Worm (Caenorhabditis elegans) whole organism, L3 larva: Measurements from ENCODE around the gene xbx-9.

Experiments used
- aly-2 ChIP-seq: fragments of 150-350 bp; optimal IDR thresholded peaks from 2 replicates; lab custom pipeline; 2014; ENCODE audit warnings: missing biosample characterization, missing genetic modification characterization
- ama-1 ChIP-seq: fragments of 150-350 bp; optimal IDR thresholded peaks from 2 replicates; lab custom pipeline; 2018
- ceh-16 ChIP-seq: sonication (generic microtip); optimal IDR thresholded peaks from 2 replicates; lab custom pipeline; 2017; ENCODE audit warnings: missing biosample characterization, missing genetic modification characterization
- ceh-28 ChIP-seq: fragments of 150-350 bp; optimal IDR thresholded peaks from 2 replicates; lab custom pipeline; 2014; ENCODE audit warnings: missing biosample characterization, missing genetic modification reagents, missing genetic modification characterization
- ceh-82 ChIP-seq: fragments of 150-350 bp; optimal IDR thresholded peaks from 2 replicates; lab custom pipeline; 2014; ENCODE audit warnings: missing biosample characterization, missing genetic modification characterization
- ceh-9 ChIP-seq: sonication (generic microtip); optimal IDR thresholded peaks from 2 replicates; lab custom pipeline; 2018; ENCODE audit warnings: missing biosample characterization, missing genetic modification characterization
- egl-27 ChIP-seq: sonication (generic microtip); optimal IDR thresholded peaks from 4 replicates; lab custom pipeline; 2017; ENCODE audit warnings: missing biosample characterization, missing genetic modification reagents, missing genetic modification characterization
- egl-5 ChIP-seq: fragments of 150-350 bp; optimal IDR thresholded peaks from 2 replicates; lab custom pipeline; 2017; ENCODE audit warnings: missing biosample characterization, missing genetic modification reagents, missing genetic modification characterization, inconsistent platforms
- elt-1 ChIP-seq: fragments of 150-350 bp; optimal IDR thresholded peaks from 2 replicates; lab custom pipeline; 2014; ENCODE audit warnings: missing biosample characterization, missing genetic modification characterization
- elt-2 ChIP-seq: sonication (generic microtip); optimal IDR thresholded peaks from 2 replicates; lab custom pipeline; 2016; ENCODE audit warnings: missing genetic modification reagents, mild to moderate bottlenecking, missing genetic modification characterization, missing compliant biosample characterization
- elt-3 ChIP-seq, 3 experiments: fragments of 150-350 bp in 1 of 3; sonication (generic microtip) in 2 of 3; optimal IDR thresholded peaks; 2 replicates in 2 of 3; 4 replicates in 1 of 3; lab custom pipeline; 2014 to 2017; ENCODE audit warnings: missing biosample characterization in 3 of 3, missing genetic modification characterization in 3 of 3
- eor-1 ChIP-seq, 2 experiments: fragments of 150-350 bp; optimal IDR thresholded peaks; 2 replicates each; lab custom pipeline; 2014 to 2018; ENCODE audit warnings: missing biosample characterization in 2 of 2, missing genetic modification characterization in 2 of 2
- fkh-2 ChIP-seq: fragments of 150-350 bp; optimal IDR thresholded peaks from 2 replicates; lab custom pipeline; 2014; ENCODE audit warnings: missing biosample characterization, missing genetic modification reagents, missing genetic modification characterization
- fos-1 ChIP-seq: fragments of 150-350 bp; optimal IDR thresholded peaks from 2 replicates; lab custom pipeline; 2014; ENCODE audit warnings: missing biosample characterization, missing genetic modification characterization
- hmg-11 ChIP-seq: sonication (generic microtip); optimal IDR thresholded peaks from 2 replicates; lab custom pipeline; 2016; ENCODE audit warnings: missing genetic modification characterization, missing compliant biosample characterization
- jun-1 ChIP-seq: fragments of 150-350 bp; optimal IDR thresholded peaks from 2 replicates; lab custom pipeline; 2014; ENCODE audit warnings: missing biosample characterization, missing genetic modification reagents, missing genetic modification characterization
- lin-15B ChIP-seq: fragments of 150-350 bp; optimal IDR thresholded peaks from 2 replicates; lab custom pipeline; 2014; ENCODE audit warnings: missing biosample characterization, missing genetic modification characterization
- mdl-1 ChIP-seq: fragments of 150-350 bp; optimal IDR thresholded peaks from 2 replicates; lab custom pipeline; 2014; ENCODE audit warnings: missing biosample characterization, missing genetic modification characterization
- mml-1 ChIP-seq: fragments of 150-350 bp; sonication (generic microtip); optimal IDR thresholded peaks from 3 replicates; lab custom pipeline; 2014; ENCODE audit warnings: missing biosample characterization, missing genetic modification characterization
- nfya-1 ChIP-seq: sonication (generic microtip); optimal IDR thresholded peaks from 2 replicates; lab custom pipeline; 2017; ENCODE audit warnings: missing genetic modification characterization, mild to moderate bottlenecking, missing compliant biosample characterization, antibody characterized with exemption, moderate library complexity; ENCODE audit not compliant: insufficient read depth
- nhr-11 ChIP-seq: fragments of 150-350 bp; optimal IDR thresholded peaks from 2 replicates; lab custom pipeline; 2014; ENCODE audit warnings: missing biosample characterization, missing genetic modification characterization
- nhr-12 ChIP-seq: fragments of 150-350 bp; optimal IDR thresholded peaks from 2 replicates; lab custom pipeline; 2014; ENCODE audit warnings: missing biosample characterization, missing genetic modification characterization
- nhr-23 ChIP-seq: fragments of 150-350 bp; optimal IDR thresholded peaks from 2 replicates; lab custom pipeline; 2014; ENCODE audit warnings: missing biosample characterization, missing genetic modification reagents, missing genetic modification characterization
- nhr-237 ChIP-seq: fragments of 150-350 bp; optimal IDR thresholded peaks from 2 replicates; lab custom pipeline; 2014; ENCODE audit warnings: missing biosample characterization, missing genetic modification characterization
- nhr-25 ChIP-seq: sonication (generic microtip); optimal IDR thresholded peaks from 2 replicates; lab custom pipeline; 2017; ENCODE audit warnings: missing biosample characterization, missing genetic modification characterization
- nhr-67 ChIP-seq: fragments of 150-350 bp; optimal IDR thresholded peaks from 2 replicates; lab custom pipeline; 2014; ENCODE audit warnings: missing biosample characterization, missing genetic modification characterization
- nhr-76 ChIP-seq: fragments of 150-350 bp; sonication (generic microtip); optimal IDR thresholded peaks from 5 replicates; lab custom pipeline; 2014; ENCODE audit warnings: missing biosample characterization, missing genetic modification characterization
- sea-2 ChIP-seq: fragments of 150-350 bp; sonication (generic microtip); optimal IDR thresholded peaks from 4 replicates; lab custom pipeline; 2014; ENCODE audit warnings: missing biosample characterization, missing genetic modification reagents, missing genetic modification characterization
- skn-1 ChIP-seq: fragments of 150-350 bp; optimal IDR thresholded peaks from 2 replicates; lab custom pipeline; 2014; ENCODE audit warnings: missing biosample characterization, missing genetic modification characterization
- snpc-4 ChIP-seq: fragments of 150-350 bp; optimal IDR thresholded peaks from 2 replicates; lab custom pipeline; 2014; ENCODE audit warnings: missing biosample characterization, missing genetic modification characterization
- tbx-2 ChIP-seq: sonication (generic microtip); optimal IDR thresholded peaks from 2 replicates; lab custom pipeline; 2016; ENCODE audit warnings: mild to moderate bottlenecking, missing genetic modification characterization, missing compliant biosample characterization
- unc-39 ChIP-seq: sonication (generic microtip); optimal IDR thresholded peaks from 4 replicates; lab custom pipeline; 2017; ENCODE audit warnings: missing biosample characterization, missing genetic modification characterization
- unc-62 ChIP-seq: fragments of 150-350 bp; sonication (generic microtip); optimal IDR thresholded peaks from 4 replicates; lab custom pipeline; 2014; ENCODE audit warnings: missing biosample characterization, missing genetic modification reagents, missing genetic modification characterization
- zag-1 ChIP-seq: fragments of 150-350 bp; optimal IDR thresholded peaks from 2 replicates; lab custom pipeline; 2014; ENCODE audit warnings: missing biosample characterization, missing genetic modification characterization
- ztf-11 ChIP-seq: fragments of 150-350 bp; optimal IDR thresholded peaks from 2 replicates; lab custom pipeline; 2014; ENCODE audit warnings: missing biosample characterization, missing genetic modification characterization
- ztf-4 ChIP-seq: fragments of 150-350 bp; optimal IDR thresholded peaks from 2 replicates; lab custom pipeline; 2014; ENCODE audit warnings: missing biosample characterization, missing genetic modification characterization

The xbx-9 gene

ce11 chrV:12701613-12702012 lies 32.4 kb upstream of the xbx-9 start:
- no peak for TF ChIP-seq fkh-2
- no peak for TF ChIP-seq elt-3 (tag; optimal IDR thresholded peaks at IDR 0.05; lab: Kevin White, UChicago)
- no peak for TF ChIP-seq nhr-12 (tag; lab: Kevin White, UChicago)
- no peak for TF ChIP-seq ceh-82
- TF ChIP-seq ceh-28 = no peak
- TF ChIP-seq ceh-16 = no peak
- TF ChIP-seq nhr-25 (tag; lab: Kevin White, UChicago) = no peak
- TF ChIP-seq mdl-1 (tag; lab: Kevin White, UChicago) = no peak
- TF ChIP-seq ceh-9 (tag; lab: Kevin White, UChicago) = no peak
- no peak for TF ChIP-seq hmg-11 (tag; lab: Kevin White, UChicago)

DNA sequence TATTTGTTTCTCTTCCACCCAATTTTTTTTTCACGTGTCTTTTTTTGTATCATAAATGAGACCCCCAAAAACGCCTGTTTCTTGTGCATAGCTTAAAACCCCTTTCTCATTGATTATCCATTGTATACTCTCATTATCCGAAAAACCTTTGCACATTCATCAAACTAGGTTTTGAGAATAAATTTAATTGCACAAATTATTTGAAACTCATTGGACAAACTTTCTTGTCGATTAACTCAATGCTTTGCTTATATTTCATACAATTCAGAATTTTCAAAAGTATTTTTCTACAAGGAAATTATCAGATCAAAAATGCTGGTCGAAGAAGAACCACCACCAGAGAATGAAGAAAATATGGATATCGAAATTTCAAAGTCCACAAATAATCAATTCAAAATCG lies 29.9 kb upstream of the xbx-9 start, which contains the start of gene R11D1.1:
Gene R11D1.1, plus strand, starts transcription at position 301 of the 400 bp plus-strand sequence.
- no peak for TF ChIP-seq nhr-25 (tag; lab: Kevin White, UChicago)
- TF ChIP-seq jun-1 (tag; lab: Kevin White, UChicago) = no peak
- no peak for TF ChIP-seq eor-1 (tag; optimal IDR thresholded peaks at IDR 0.05; lab: Kevin White, UChicago)
- no peak for TF ChIP-seq sea-2 (GFP tag; lab: Kevin White, UChicago)
- no peak for TF ChIP-seq egl-5 (tag; lab: Kevin White, UChicago)
- no peak for TF ChIP-seq mml-1 (tag; lab: Kevin White, UChicago)
- TF ChIP-seq nhr-23 = no peak
- TF ChIP-seq aly-2 (tag; lab: Kevin White, UChicago) = no peak
- TF ChIP-seq skn-1 (tag; lab: Kevin White, UChicago) = no peak
- TF ChIP-seq nhr-11 (tag; lab: Kevin White, UChicago) = no peak
- TF ChIP-seq ceh-82 = no peak
- TF ChIP-seq nfya-1 = no peak
- no peak for TF ChIP-seq fos-1 (tag; lab: Kevin White, UChicago)
- TF ChIP-seq elt-3 (tag; optimal IDR thresholded peaks at IDR 0.05; lab: Kevin White, UChicago) = no peak
- no peak for TF ChIP-seq ztf-11
- TF ChIP-seq ztf-4 (tag; lab: Kevin White, UChicago) = no peak
- no peak for TF ChIP-seq nhr-67
- TF ChIP-seq egl-27 = no peak
- no peak for TF ChIP-seq snpc-4 (tag; lab: Kevin White, UChicago)
- TF ChIP-seq fkh-2 = no peak

DNA sequence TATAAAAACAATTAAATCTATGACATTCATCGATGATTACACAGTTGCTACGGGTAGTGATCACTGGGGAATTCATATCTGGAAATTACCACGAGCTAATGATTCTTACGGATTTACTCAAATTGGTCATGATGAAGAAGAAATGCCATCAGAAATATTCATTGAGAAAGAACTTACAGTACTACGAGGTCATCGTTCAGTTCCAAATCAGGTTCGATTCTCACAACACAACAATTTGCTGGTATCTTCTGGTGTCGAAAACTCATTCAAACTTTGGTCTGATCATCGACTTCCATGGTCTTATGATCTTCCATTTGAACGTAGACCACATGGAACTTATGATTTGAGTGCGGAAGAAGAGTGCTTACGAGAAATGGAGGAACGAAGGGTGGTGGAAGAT lies 27.5 kb upstream of the xbx-9 start:
- TF ChIP-seq mdl-1 (tag; lab: Kevin White, UChicago) (no peak), ama-1 (no peak), nhr-25 (tag; lab: Kevin White, UChicago) (no peak), fos-1 (tag; lab: Kevin White, UChicago) (no peak), ceh-16 (no peak), nhr-237 (tag; lab: Kevin White, UChicago) (no peak), hmg-11 (tag; lab: Kevin White, UChicago) (no peak), zag-1 (no peak), elt-2 (no peak), elt-1 (tag; lab: Kevin White, UChicago) (no peak), jun-1 (tag; lab: Kevin White, UChicago) (no peak), ztf-11 (no peak), lin-15B (tag; lab: Kevin White, UChicago) (no peak)

DNA sequence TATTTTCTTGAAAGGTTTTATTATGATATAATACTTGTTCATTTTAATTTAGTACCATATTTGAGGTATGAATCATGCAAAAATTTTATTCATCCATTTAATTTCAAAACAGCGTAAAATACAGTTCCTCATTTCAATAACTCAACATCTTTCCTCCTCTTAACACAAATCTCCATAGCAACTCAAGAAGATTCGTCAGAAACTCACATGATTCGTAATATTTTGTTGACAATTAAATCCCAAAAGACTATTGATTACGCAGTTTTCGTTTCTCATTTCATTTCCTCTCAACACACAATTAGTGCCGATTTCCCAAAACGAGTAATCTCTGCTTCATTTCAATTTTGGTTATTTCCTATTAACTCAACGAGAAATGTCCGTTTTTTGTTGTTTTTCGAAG lies 25.7 kb upstream of the xbx-9 start, which contains the start of gene R11D1.2:
Gene R11D1.2, plus strand, starts transcription at position 301 of the 400 bp plus-strand sequence.
- no peak for TF ChIP-seq hmg-11 (tag; lab: Kevin White, UChicago)

- TF ChIP-seq jun-1 (tag; lab: Kevin White, UChicago) = no peak
- TF ChIP-seq nhr-76 (tag; lab: Kevin White, UChicago) = no peak
- TF ChIP-seq lin-15B (tag; lab: Kevin White, UChicago) = no peak
- TF ChIP-seq ztf-4 (tag; lab: Kevin White, UChicago) = no peak
- TF ChIP-seq nhr-67 = no peak
- TF ChIP-seq eor-1 (tag; optimal IDR thresholded peaks at IDR 0.05; lab: Kevin White, UChicago) = no peak
- no peak for TF ChIP-seq unc-62 (GFP tag; lab: Kevin White, UChicago)
- no peak for TF ChIP-seq nhr-12 (tag; lab: Kevin White, UChicago)
- no peak for TF ChIP-seq sea-2 (GFP tag; lab: Kevin White, UChicago)
- no peak for TF ChIP-seq tbx-2 (tag; lab: Kevin White, UChicago)
- no peak for TF ChIP-seq elt-1 (tag; lab: Kevin White, UChicago)
- no peak for TF ChIP-seq nfya-1
- no peak for TF ChIP-seq ama-1
- TF ChIP-seq snpc-4 (tag; lab: Kevin White, UChicago) = no peak
- TF ChIP-seq unc-39 (tag; lab: Kevin White, UChicago) = no peak
- no peak for TF ChIP-seq nhr-237 (tag; lab: Kevin White, UChicago)
- no peak for TF ChIP-seq ztf-11
Observed at ce11 chrV:12711999-12712398, 22.0 kb upstream of the xbx-9 start, which contains the start of gene R11D1.3. Gene R11D1.3 (minus strand): TSS chrV:12712099.
